Worm (Caenorhabditis elegans) whole organism, midembryonic: ENCODE data around the gene srbc-1.

Source experiments
- T22C8.4 ChIP-seq: fragments of 200-800 bp; sonication (Bioruptor generic); IDR thresholded peaks from 2 replicates; pipeline ENCODE4 v1.3.6; 2022; ENCODE audit warnings: missing genetic modification characterization, missing compliant biosample characterization
- cog-1 ChIP-seq: sonication (generic microtip); optimal IDR thresholded peaks from 2 replicates; lab custom pipeline; 2016; ENCODE audit warnings: missing genetic modification characterization, missing compliant biosample characterization
- flt-1 ChIP-seq: fragments of 200-800 bp; sonication (Bioruptor generic); IDR thresholded peaks from 2 replicates; pipeline ENCODE4 v1.3.6; 2022; ENCODE audit warnings: missing genetic modification characterization, missing compliant biosample characterization
- klf-2 ChIP-seq: fragments of 200-800 bp; sonication (Bioruptor generic); conservative IDR thresholded peaks from 2 replicates; pipeline ENCODE4 v1.3.6; 2022; ENCODE audit warnings: missing genetic modification reagents, missing genetic modification characterization, missing compliant biosample characterization
- med-1 ChIP-seq: sonication (generic microtip); optimal IDR thresholded peaks from 2 replicates; lab custom pipeline; 2017; ENCODE audit warnings: missing genetic modification characterization, mild to moderate bottlenecking, missing compliant biosample characterization, antibody characterized with exemption, missing genetic modification reagents; ENCODE audit not compliant: insufficient read depth
- ref-1 ChIP-seq: fragments of 200-800 bp; sonication (Bioruptor generic); conservative IDR thresholded peaks from 2 replicates; pipeline ENCODE4 v1.3.6; 2022; ENCODE audit warnings: missing genetic modification reagents, missing genetic modification characterization, missing compliant biosample characterization
- tab-1 ChIP-seq: fragments of 200-800 bp; sonication (Bioruptor generic); IDR thresholded peaks from 2 replicates; pipeline ENCODE4 v1.3.6; 2022; ENCODE audit warnings: missing genetic modification characterization, missing compliant biosample characterization
- ztf-23 ChIP-seq: fragments of 200-800 bp; sonication (Bioruptor generic); IDR thresholded peaks from 2 replicates; pipeline ENCODE4 v1.3.6; 2022; ENCODE audit warnings: missing genetic modification reagents, missing genetic modification characterization, missing compliant biosample characterization
- ztf-29 ChIP-seq: fragments of 200-800 bp; sonication (Bioruptor generic); IDR thresholded peaks from 2 replicates; pipeline ENCODE4 v1.3.6; 2022; ENCODE audit warnings: missing genetic modification reagents, missing genetic modification characterization, missing compliant biosample characterization

Gene srbc-1

DNA sequence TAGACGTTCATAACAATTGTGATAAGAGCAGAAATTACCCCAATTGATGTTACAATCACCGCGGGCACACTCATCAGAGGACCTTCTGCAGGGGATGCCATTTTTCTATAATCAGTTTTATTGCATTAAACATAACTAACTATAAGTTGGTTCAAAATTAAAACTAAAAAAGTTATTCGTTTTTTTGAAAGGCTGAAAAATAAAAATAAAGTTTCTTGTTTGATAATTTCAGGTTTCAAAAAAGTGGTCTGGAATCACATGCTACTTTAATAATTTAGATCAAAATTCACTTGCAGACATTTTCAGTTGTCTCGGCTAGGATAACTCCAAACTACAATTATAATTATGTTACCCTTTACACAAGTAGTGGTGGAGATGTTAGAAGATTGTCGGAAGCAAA is at the start of gene srbc-1:
Gene srbc-1 (minus strand): TSS at position 101 of the 400 bp plus-strand sequence.
- TF ChIP-seq ref-1 (GFP tag; lab: Robert Waterston, UW) (no peak), klf-2 (GFP tag; lab: Robert Waterston, UW) (no peak), tab-1 (GFP tag; lab: Robert Waterston, UW) (no peak), T22C8.4 (no peak), med-1 (GFP tag; lab: Kevin White, UChicago) (no peak), cog-1 (no peak), flt-1 (GFP tag; lab: Robert Waterston, UW) (no peak), ztf-29 (GFP tag; lab: Robert Waterston, UW) (no peak), ztf-23 (GFP tag; lab: Robert Waterston, UW) (no peak)

DNA sequence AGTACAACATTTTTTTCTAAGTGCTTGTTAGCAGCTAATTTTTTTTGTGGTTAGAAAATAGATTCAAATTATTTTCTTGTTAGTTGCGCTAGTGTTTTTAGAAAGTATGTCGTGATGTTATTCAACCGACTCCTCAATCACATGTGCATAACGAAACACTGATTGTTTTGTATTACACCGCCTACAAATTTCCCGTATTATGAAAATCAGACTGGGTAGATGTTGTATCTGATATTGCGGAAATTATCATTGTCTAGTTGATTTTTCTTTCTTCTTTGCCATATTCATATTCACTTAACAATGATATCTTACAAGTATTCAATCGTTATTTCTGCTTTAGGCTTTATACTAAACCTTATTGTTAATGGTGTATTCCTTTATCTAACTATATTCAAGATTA is 49.5 kb upstream of the srbc-1 start, which contains the start of gene str-63:
Gene str-63 (plus strand): TSS at position 301 of the 400 bp plus-strand sequence.
- TF ChIP-seq cog-1 (no peak), med-1 (GFP tag; lab: Kevin White, UChicago) (no peak), ref-1 (GFP tag; lab: Robert Waterston, UW) (no peak), T22C8.4 (no peak)

DNA sequence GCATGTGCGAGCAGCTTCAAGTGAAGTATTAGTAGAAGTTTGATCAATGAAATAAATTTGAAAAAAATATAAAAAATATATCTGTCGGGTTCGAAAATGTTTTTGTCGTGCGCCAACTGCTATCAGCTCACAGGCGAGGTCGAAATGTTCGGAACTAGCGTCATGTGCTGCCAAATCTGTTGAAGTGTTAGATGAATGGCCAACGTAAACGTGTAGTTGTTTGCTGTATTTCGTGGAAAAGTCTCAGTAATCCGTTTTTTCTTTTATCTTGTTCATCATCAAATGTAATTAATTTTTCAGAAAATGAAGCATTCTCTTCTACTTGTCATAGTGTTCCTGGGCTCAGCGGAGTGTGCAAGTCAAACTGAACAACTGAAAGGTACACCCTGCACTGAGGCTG is 48.1 kb upstream of the srbc-1 start, which contains the start of gene C17B7.15:
Gene C17B7.15 (plus strand): TSS at position 301 of the 400 bp plus-strand sequence.
- no peak for TF ChIP-seq med-1 (GFP tag; lab: Kevin White, UChicago)
- TF ChIP-seq ref-1 (GFP tag; lab: Robert Waterston, UW) = no peak
- TF ChIP-seq tab-1 (GFP tag; lab: Robert Waterston, UW) = no peak
- no peak for TF ChIP-seq cog-1
- no peak for TF ChIP-seq flt-1 (GFP tag; lab: Robert Waterston, UW)
- TF ChIP-seq ztf-29 (GFP tag; lab: Robert Waterston, UW) = no peak
- TF ChIP-seq ztf-23 (GFP tag; lab: Robert Waterston, UW) = no peak
- no peak for TF ChIP-seq T22C8.4
- no peak for TF ChIP-seq klf-2 (GFP tag; lab: Robert Waterston, UW)

DNA sequence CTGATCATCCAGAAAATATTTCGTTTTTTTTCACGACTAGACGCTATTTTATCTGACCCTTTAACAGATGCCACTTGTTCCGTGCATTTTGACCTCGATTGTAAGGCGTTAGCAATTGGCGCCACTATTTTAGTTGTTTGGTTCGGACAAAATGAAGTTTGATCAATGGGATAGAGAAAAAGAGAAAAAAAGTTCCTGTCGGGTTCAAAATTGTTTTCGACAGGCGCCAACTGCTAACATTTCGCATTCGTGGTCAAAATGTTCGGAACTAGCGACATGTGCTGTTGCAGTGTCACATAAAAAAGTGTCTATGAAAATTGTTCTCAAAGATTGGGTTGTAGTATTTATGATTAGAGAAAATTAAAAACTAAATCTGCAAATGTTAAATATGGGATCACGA is 45.7 kb upstream of the srbc-1 start:
- no peak for TF ChIP-seq med-1 (GFP tag; lab: Kevin White, UChicago)
- no peak for TF ChIP-seq T22C8.4
- TF ChIP-seq tab-1 (GFP tag; lab: Robert Waterston, UW) = no peak
- TF ChIP-seq cog-1 = no peak
- no peak for TF ChIP-seq klf-2 (GFP tag; lab: Robert Waterston, UW)
- TF ChIP-seq ref-1 (GFP tag; lab: Robert Waterston, UW) = no peak
- TF ChIP-seq ztf-23 (GFP tag; lab: Robert Waterston, UW) = no peak
- TF ChIP-seq flt-1 (GFP tag; lab: Robert Waterston, UW) = no peak
- TF ChIP-seq ztf-29 (GFP tag; lab: Robert Waterston, UW) = no peak

DNA sequence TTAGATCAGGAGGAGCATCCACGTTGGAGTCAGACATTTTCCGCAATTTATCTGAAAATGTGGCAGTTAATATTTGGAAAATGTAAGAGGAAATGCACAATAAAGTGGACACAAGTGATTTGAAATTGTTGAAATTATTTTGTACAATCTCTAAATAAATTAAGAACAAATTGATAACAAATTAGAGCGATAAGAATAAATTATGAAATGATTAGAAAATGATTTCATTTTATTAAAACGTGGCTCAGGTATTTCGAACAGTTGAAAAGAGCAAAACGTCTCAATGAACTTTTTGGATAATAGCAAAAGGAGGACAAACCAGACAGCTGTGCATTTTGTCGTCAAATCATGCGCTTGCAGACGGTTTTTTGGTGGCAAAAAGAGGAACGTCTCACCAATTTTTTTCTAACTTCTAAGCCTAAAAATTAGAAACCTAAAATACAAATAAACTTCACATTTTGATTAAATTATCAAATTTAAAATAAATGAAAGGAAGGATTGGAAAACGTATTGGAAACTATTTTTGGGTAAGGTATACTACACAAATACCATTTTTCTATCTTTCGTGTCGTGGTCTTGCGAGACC is 44.7 kb upstream of the srbc-1 start, which contains the start of gene fbxa-65:
Gene fbxa-65 (minus strand): TSS at position 51 of the 586 bp plus-strand sequence.
- TF ChIP-seq ref-1 (GFP tag; lab: Robert Waterston, UW) (no peak), med-1 (GFP tag; lab: Kevin White, UChicago) (no peak), flt-1 (GFP tag; lab: Robert Waterston, UW) (no peak), klf-2 (GFP tag; lab: Robert Waterston, UW) (no peak)

DNA sequence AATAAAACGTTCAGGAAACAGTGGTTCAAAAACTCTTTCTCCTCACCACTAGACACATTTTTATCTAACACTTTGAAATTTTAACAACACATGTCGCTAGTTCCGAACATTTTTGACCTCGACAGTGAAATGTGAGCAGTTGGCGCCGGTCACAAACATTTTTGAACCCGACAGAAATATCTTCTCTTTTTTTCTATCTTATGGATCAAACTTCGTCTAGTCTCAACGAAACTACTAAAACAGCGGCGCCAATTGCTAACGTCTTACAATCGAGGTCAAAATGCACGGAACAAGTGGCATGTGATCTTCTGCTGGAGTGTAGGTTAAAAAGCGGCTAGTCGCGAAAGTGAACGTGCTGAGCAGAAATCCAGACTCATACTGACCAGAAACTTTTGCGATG is 42.2 kb upstream of the srbc-1 start:
- TF ChIP-seq ref-1 (GFP tag; lab: Robert Waterston, UW) = no peak
- no peak for TF ChIP-seq tab-1 (GFP tag; lab: Robert Waterston, UW)
- TF ChIP-seq med-1 (GFP tag; lab: Kevin White, UChicago) = no peak

DNA sequence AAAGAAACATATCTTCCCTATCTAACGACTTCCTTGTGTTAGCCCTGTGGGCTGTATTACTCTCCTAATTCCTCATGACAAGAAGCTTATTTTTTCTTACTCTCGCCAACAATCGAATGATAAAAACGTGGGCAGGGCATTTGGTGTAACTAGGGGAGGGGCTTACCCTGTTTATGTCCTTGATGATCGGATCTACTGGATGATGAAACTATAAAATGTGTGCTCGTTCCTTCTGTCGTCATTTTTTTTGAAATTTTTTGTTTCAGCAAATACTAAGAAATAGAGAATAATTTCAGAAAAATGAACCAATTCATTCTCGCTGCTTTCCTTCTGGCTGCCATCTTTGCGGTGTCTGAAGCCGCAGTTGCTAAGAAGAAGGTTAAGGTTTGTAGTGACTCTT is 40.7 kb upstream of the srbc-1 start, which contains the start of gene C17B7.3:
Gene C17B7.3 (plus strand): TSS at position 301 of the 400 bp plus-strand sequence.
- no peak for TF ChIP-seq ztf-23 (GFP tag; lab: Robert Waterston, UW)
- TF ChIP-seq ref-1 (GFP tag; lab: Robert Waterston, UW) = no peak
- TF ChIP-seq T22C8.4 = no peak
- no peak for TF ChIP-seq klf-2 (GFP tag; lab: Robert Waterston, UW)
- TF ChIP-seq ztf-29 (GFP tag; lab: Robert Waterston, UW) = no peak
- no peak for TF ChIP-seq tab-1 (GFP tag; lab: Robert Waterston, UW)
- no peak for TF ChIP-seq flt-1 (GFP tag; lab: Robert Waterston, UW)
- TF ChIP-seq med-1 (GFP tag; lab: Kevin White, UChicago) = no peak
- no peak for TF ChIP-seq cog-1

DNA sequence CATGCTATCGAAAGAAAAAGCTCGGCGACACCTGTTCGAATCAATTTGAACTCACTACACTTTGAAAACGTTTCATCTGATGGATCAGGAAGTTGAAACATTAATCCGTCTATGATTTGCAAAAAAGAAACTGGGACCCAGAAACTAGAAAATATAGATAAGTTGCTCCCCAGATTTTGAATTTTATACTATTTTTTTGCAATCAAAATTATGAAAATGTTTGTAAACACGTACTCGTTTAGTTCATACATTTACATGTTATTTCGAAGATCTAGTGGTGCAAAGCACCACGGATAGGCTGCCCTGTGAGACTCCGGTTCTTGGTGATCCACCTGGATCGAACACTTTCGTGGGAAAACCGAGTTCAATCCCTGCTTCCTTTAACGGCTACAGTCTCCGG is 40.1 kb upstream of the srbc-1 start, which contains the start of gene C17B7.10:
Gene C17B7.10 (minus strand): TSS at position 101 of the 400 bp plus-strand sequence.
- no peak for TF ChIP-seq ztf-23 (GFP tag; lab: Robert Waterston, UW)
- TF ChIP-seq ztf-29 (GFP tag; lab: Robert Waterston, UW) = no peak
- no peak for TF ChIP-seq ref-1 (GFP tag; lab: Robert Waterston, UW)
- no peak for TF ChIP-seq T22C8.4
- no peak for TF ChIP-seq cog-1
- TF ChIP-seq tab-1 (GFP tag; lab: Robert Waterston, UW) = no peak
- TF ChIP-seq med-1 (GFP tag; lab: Kevin White, UChicago) = no peak
- no peak for TF ChIP-seq flt-1 (GFP tag; lab: Robert Waterston, UW)
- TF ChIP-seq klf-2 (GFP tag; lab: Robert Waterston, UW) = no peak

DNA sequence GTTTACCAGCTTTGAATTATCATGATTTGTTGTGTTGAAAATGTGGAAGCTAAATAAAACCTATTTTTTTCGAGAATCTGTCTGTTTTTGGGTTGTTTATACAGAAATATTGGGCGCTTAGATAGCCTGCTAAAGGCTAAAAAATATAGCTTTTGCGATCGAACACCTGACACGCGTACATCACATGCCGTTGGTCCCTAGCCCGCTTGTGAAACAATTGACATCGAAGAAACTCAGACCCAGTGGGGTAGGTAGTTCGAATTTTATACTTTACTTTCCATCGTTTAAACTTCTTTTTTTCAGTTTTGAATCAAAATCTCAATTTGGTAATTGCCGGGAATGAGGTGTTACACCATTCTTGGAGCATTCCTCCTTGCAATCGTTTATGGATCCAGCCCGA is 37.2 kb upstream of the srbc-1 start, which contains the start of gene C17B7.4:
Gene C17B7.4 (plus strand): TSS at position 301 of the 400 bp plus-strand sequence.
- TF ChIP-seq med-1 (GFP tag; lab: Kevin White, UChicago) (no peak), cog-1 (no peak)

DNA sequence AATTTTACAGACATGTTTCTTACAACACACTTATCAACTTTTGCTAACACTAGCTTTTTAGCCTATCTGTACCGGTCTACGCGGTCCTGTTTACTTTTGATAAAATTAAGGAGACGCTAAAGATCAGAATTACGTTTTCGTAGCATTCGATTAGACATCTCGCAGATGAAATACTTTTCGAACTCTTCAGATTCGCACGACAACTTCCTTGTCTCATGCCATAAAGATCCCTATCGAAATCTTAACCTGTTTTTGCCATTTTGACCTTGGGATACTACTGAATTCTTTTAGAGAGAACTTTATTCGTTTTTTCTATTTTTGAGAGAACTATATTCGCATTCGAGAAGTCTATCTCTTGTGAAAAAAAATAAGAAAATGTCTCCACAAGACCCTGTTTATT is 31.5 kb upstream of the srbc-1 start, which contains the start of gene C17B7.5:
Gene C17B7.5 (plus strand): TSS at position 301 of the 400 bp plus-strand sequence.
- no peak for TF ChIP-seq ref-1 (GFP tag; lab: Robert Waterston, UW)
- no peak for TF ChIP-seq ztf-23 (GFP tag; lab: Robert Waterston, UW)
- TF ChIP-seq flt-1 (GFP tag; lab: Robert Waterston, UW) = no peak
- no peak for TF ChIP-seq klf-2 (GFP tag; lab: Robert Waterston, UW)
- TF ChIP-seq cog-1 = no peak
- no peak for TF ChIP-seq ztf-29 (GFP tag; lab: Robert Waterston, UW)
- no peak for TF ChIP-seq med-1 (GFP tag; lab: Kevin White, UChicago)
- no peak for TF ChIP-seq T22C8.4
- no peak for TF ChIP-seq tab-1 (GFP tag; lab: Robert Waterston, UW)
